Fruit fly (Drosophila melanogaster) whole organism, adult: ENCODE data around the gene Rsf1.

Experiments
- CG11617 ChIP-seq: fragments of 200-800 bp; sonication (Bioruptor generic); optimal IDR thresholded peaks from 2 replicates; lab custom pipeline; 2017; ENCODE audit warnings: mild to moderate bottlenecking, missing biosample characterization, missing genetic modification reagents, missing genetic modification characterization
- CG12768 ChIP-seq: fragments of 200-800 bp; sonication (Bioruptor generic); optimal IDR thresholded peaks from 2 replicates; lab custom pipeline; 2017; ENCODE audit warnings: missing biosample characterization, missing genetic modification characterization, mild to moderate bottlenecking, moderate library complexity, missing genetic modification reagents
- CG14711 ChIP-seq: fragments of 200-800 bp; sonication (Bioruptor generic); optimal IDR thresholded peaks from 2 replicates; lab custom pipeline; 2018; ENCODE audit warnings: missing biosample characterization, mild to moderate bottlenecking, missing genetic modification characterization, moderate library complexity
- CG1620 ChIP-seq: fragments of 200-800 bp; sonication (Bioruptor generic); optimal IDR thresholded peaks from 2 replicates; lab custom pipeline; 2016; ENCODE audit warnings: missing biosample characterization, missing genetic modification characterization
- CG5204 ChIP-seq: fragments of 200-800 bp; sonication (Bioruptor generic); optimal IDR thresholded peaks from 2 replicates; lab custom pipeline; 2016; ENCODE audit warnings: missing biosample characterization, missing genetic modification characterization
- Crg-1 ChIP-seq: fragments of 200-800 bp; sonication (Bioruptor generic); optimal IDR thresholded peaks from 2 replicates; lab custom pipeline; 2016; ENCODE audit warnings: missing biosample characterization, missing genetic modification characterization
- bab1 ChIP-seq: fragments of 200-800 bp; sonication (Bioruptor generic); optimal IDR thresholded peaks from 3 replicates; lab custom pipeline; 2019; ENCODE audit warnings: missing biosample characterization, mild to moderate bottlenecking, missing genetic modification characterization, moderate library complexity
- cnc ChIP-seq, 2 experiments: fragments of >200 bp; optimal IDR thresholded peaks; 2 replicates each; lab custom pipeline; 2017
- kay ChIP-seq: fragments of 200-800 bp; sonication (Bioruptor generic); peaks from one replicate; lab custom pipeline; 2016; ENCODE audit warnings: missing biosample characterization, missing genetic modification characterization, borderline replicate concordance
- tj ChIP-seq: fragments of 200-800 bp; sonication (Bioruptor generic); optimal IDR thresholded peaks from 3 replicates; lab custom pipeline; 2017; ENCODE audit warnings: missing biosample characterization, mild to moderate bottlenecking, missing genetic modification characterization, moderate library complexity

DNA sequence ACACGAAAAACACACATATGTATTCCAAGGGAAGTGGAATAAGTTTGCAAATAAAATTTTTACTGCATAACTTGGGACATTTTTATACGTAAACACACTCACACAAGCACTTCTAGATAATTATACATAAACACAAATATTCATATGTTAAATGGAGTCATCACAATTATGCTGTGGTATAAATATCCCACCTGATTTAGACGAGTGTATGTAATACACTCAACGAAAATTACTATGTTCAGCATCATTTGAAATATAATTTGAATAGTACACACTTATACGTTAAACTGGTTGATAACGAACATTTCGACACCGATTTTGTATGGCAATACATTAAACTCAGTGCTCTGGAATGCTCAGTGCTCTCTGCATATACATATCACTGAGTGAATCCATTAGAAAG lies 32.3 kb downstream of the Rsf1 start:
- TF ChIP-seq bab1 = peak; percentile 71
- no peak for TF ChIP-seq CG14711 (tag; lab: Kevin White, UChicago)
- TF ChIP-seq Crg-1 = no peak
- peak; percentile 2 for TF ChIP-seq CG11617 (GFP tag; lab: Kevin White, UChicago)
- no peak for TF ChIP-seq CG12768 (GFP tag; lab: Kevin White, UChicago)
- no peak for TF ChIP-seq CG1620 (GFP tag; lab: Kevin White, UChicago)
- no peak for TF ChIP-seq kay (GFP tag; lab: Kevin White, UChicago)
- no peak for TF ChIP-seq CG5204 (GFP tag; lab: Kevin White, UChicago)
- no peak for TF ChIP-seq tj (GFP tag; lab: Kevin White, UChicago)
- no peak for TF ChIP-seq cnc (optimal IDR thresholded peaks at IDR 0.05; lab: Kevin White, UChicago)
